Worm (Caenorhabditis elegans): Measurements from ENCODE around the gene F25F2.1.

- TF ChIP-seq med-1 (GFP tag; optimal IDR thresholded peaks at IDR 0.05; ENCODE audit: insufficient read depth) (no peak), ref-1 (GFP tag; conservative IDR thresholded peaks at IDR 0.05) (no peak), T22C8.4 (GFP tag; IDR thresholded peaks at IDR 0.05) (no peak), flt-1 (GFP tag; IDR thresholded peaks at IDR 0.05) (no peak), ztf-23 (GFP tag; IDR thresholded peaks at IDR 0.05) (no peak)
Measured at ce11 chrIII:4520057-4520456, 11.4 kb downstream of the F25F2.1 start, which contains the start of gene cdh-4.

Data from whole organism, midembryonic.